Fruit fly (Drosophila melanogaster) whole organism, embryonic: ENCODE data around the gene Coq2.

Experiments used
- B-H2 ChIP-seq: fragments of 200-800 bp; sonication (Bioruptor generic); optimal IDR thresholded peaks from 2 replicates; lab custom pipeline; 2018; ENCODE audit warnings: missing biosample characterization, mild to moderate bottlenecking, missing genetic modification characterization
- Blimp-1 ChIP-seq: fragments of 200-800 bp; sonication (Bioruptor generic); optimal IDR thresholded peaks from 3 replicates; lab custom pipeline; 2018; ENCODE audit warnings: missing biosample characterization, missing genetic modification characterization, mild to moderate bottlenecking, moderate library complexity, missing genetic modification reagents
- CG10462 ChIP-seq: fragments of 200-800 bp; sonication (Bioruptor generic); optimal IDR thresholded peaks from 2 replicates; lab custom pipeline; 2016; ENCODE audit warnings: missing biosample characterization, missing genetic modification characterization
- CG12942 ChIP-seq: fragments of 200-800 bp; sonication (Bioruptor generic); optimal IDR thresholded peaks from 3 replicates; lab custom pipeline; 2016; ENCODE audit warnings: missing biosample characterization, missing genetic modification characterization
- CG13123 ChIP-seq: fragments of 200-800 bp; sonication (Bioruptor generic); optimal IDR thresholded peaks from 2 replicates; lab custom pipeline; 2016; ENCODE audit warnings: missing biosample characterization, missing genetic modification characterization
- CG15514 ChIP-seq: fragments of 200-800 bp; sonication (Bioruptor generic); optimal IDR thresholded peaks from 3 replicates; lab custom pipeline; 2017; ENCODE audit warnings: missing biosample characterization, missing genetic modification characterization, mild to moderate bottlenecking, moderate library complexity, missing genetic modification reagents
- CG17912 ChIP-seq: fragments of 200-800 bp; sonication (Bioruptor generic); optimal IDR thresholded peaks from 2 replicates; lab custom pipeline; 2018; ENCODE audit warnings: missing biosample characterization, mild to moderate bottlenecking, missing genetic modification characterization
- CG2678 ChIP-seq: fragments of 200-800 bp; sonication (Bioruptor generic); optimal IDR thresholded peaks from 3 replicates; lab custom pipeline; 2019; ENCODE audit warnings: missing biosample characterization, mild to moderate bottlenecking, missing genetic modification characterization, moderate library complexity
- CG31365 ChIP-seq: fragments of 200-800 bp; sonication (Bioruptor generic); optimal IDR thresholded peaks from 2 replicates; lab custom pipeline; 2018; ENCODE audit warnings: missing biosample characterization, mild to moderate bottlenecking, missing genetic modification characterization
- CG32772 ChIP-seq: fragments of 200-800 bp; sonication (Bioruptor generic); IDR thresholded peaks from 2 replicates; pipeline ENCODE4 v1.3.6; 2022; ENCODE audit warnings: missing biosample characterization, missing genetic modification characterization
- CG3281 ChIP-seq: fragments of 200-800 bp; sonication (Bioruptor generic); optimal IDR thresholded peaks from 3 replicates; lab custom pipeline; 2017; ENCODE audit warnings: missing biosample characterization, mild to moderate bottlenecking, missing genetic modification characterization
- CG4404 ChIP-seq: fragments of 200-800 bp; sonication (Bioruptor generic); IDR thresholded peaks from 2 replicates; pipeline ENCODE4 v1.3.6; 2022; ENCODE audit warnings: missing biosample characterization, missing genetic modification characterization
- CG4820 ChIP-seq: fragments of 200-800 bp; sonication (Bioruptor generic); optimal IDR thresholded peaks from 3 replicates; lab custom pipeline; 2016; ENCODE audit warnings: missing biosample characterization, missing genetic modification characterization
- CG4854 ChIP-seq: fragments of 200-800 bp; sonication (Bioruptor generic); optimal IDR thresholded peaks from 2 replicates; lab custom pipeline; 2016; ENCODE audit warnings: missing biosample characterization, missing genetic modification characterization, inconsistent platforms
- CG5953 ChIP-seq: fragments of 200-800 bp; sonication (Bioruptor generic); IDR thresholded peaks from 2 replicates; pipeline ENCODE4 v1.3.6; 2022; ENCODE audit warnings: missing biosample characterization, missing genetic modification characterization
- CG6272 ChIP-seq: fragments of 200-800 bp; sonication (Bioruptor generic); IDR thresholded peaks from 2 replicates; pipeline ENCODE4 v1.3.6; 2022; ENCODE audit warnings: missing biosample characterization, missing genetic modification characterization
- CG7357 ChIP-seq: fragments of 200-800 bp; sonication (Bioruptor generic); IDR thresholded peaks from 3 replicates; pipeline ENCODE4 v1.3.6; 2022; ENCODE audit warnings: missing biosample characterization, missing genetic modification characterization
- CG7786 ChIP-seq: fragments of 200-800 bp; sonication (Bioruptor generic); optimal IDR thresholded peaks from 2 replicates; lab custom pipeline; 2016; ENCODE audit warnings: missing biosample characterization, missing genetic modification characterization
- CG7928 ChIP-seq: fragments of 200-800 bp; sonication (Bioruptor generic); optimal IDR thresholded peaks from 2 replicates; lab custom pipeline; 2017; ENCODE audit warnings: missing biosample characterization, mild to moderate bottlenecking, missing genetic modification characterization
- CG8388 ChIP-seq: fragments of 200-800 bp; sonication (Bioruptor generic); optimal IDR thresholded peaks from 2 replicates; lab custom pipeline; 2019; ENCODE audit warnings: missing biosample characterization, mild to moderate bottlenecking, missing genetic modification characterization, moderate library complexity
- CG8765 ChIP-seq: fragments of 200-800 bp; sonication (Bioruptor generic); IDR thresholded peaks from 2 replicates; pipeline ENCODE4 v1.3.6; 2022; ENCODE audit warnings: missing biosample characterization, missing genetic modification characterization
- CG9215 ChIP-seq: fragments of 200-800 bp; sonication (Bioruptor generic); IDR thresholded peaks from 2 replicates; pipeline ENCODE4 v1.3.6; 2022; ENCODE audit warnings: missing biosample characterization, missing genetic modification characterization
- CG9727 ChIP-seq: fragments of 200-800 bp; sonication (Bioruptor generic); optimal IDR thresholded peaks from 3 replicates; lab custom pipeline; 2017; ENCODE audit warnings: missing biosample characterization, mild to moderate bottlenecking, missing genetic modification characterization
- CG9797 ChIP-seq: fragments of 200-800 bp; sonication (Bioruptor generic); optimal IDR thresholded peaks from 3 replicates; lab custom pipeline; 2018; ENCODE audit warnings: missing biosample characterization, mild to moderate bottlenecking, missing genetic modification characterization
- CG9932 ChIP-seq: fragments of 200-800 bp; sonication (Bioruptor generic); IDR thresholded peaks from 2 replicates; pipeline ENCODE4 v1.3.6; 2022; ENCODE audit warnings: missing biosample characterization, missing genetic modification characterization
- Eip74EF ChIP-seq, 2 experiments: fragments of 200-800 bp in 1 of 2; fragments of >200 bp in 1 of 2; sonication (Bioruptor generic) in 1 of 2; optimal IDR thresholded peaks; 2 replicates each; lab custom pipeline; 2017 to 2019; ENCODE audit warnings: missing biosample characterization in 2 of 2, missing genetic modification characterization in 2 of 2, mild to moderate bottlenecking in 1 of 2, moderate library complexity in 1 of 2
- Gsc ChIP-seq: fragments of 200-800 bp; sonication (Bioruptor generic); IDR thresholded peaks from 2 replicates; pipeline ENCODE4 v1.3.6; 2022; ENCODE audit warnings: missing biosample characterization, missing genetic modification characterization
- HLH54F ChIP-seq: fragments of 200-800 bp; sonication (Bioruptor generic); optimal IDR thresholded peaks from 3 replicates; lab custom pipeline; 2016; ENCODE audit warnings: missing biosample characterization, missing genetic modification characterization
- HmgZ ChIP-seq: fragments of 200-800 bp; sonication (Bioruptor generic); optimal IDR thresholded peaks from 2 replicates; lab custom pipeline; 2018; ENCODE audit warnings: missing biosample characterization, mild to moderate bottlenecking, missing genetic modification characterization
- Myb ChIP-seq: fragments of 200-800 bp; sonication (Bioruptor generic); optimal IDR thresholded peaks from 2 replicates; lab custom pipeline; 2016; ENCODE audit warnings: missing biosample characterization, missing genetic modification characterization
- Poxn ChIP-seq: fragments of 200-800 bp; sonication (Bioruptor generic); IDR thresholded peaks from 2 replicates; pipeline ENCODE4 v1.3.6; 2022; ENCODE audit warnings: missing biosample characterization, missing genetic modification characterization
- abd-A ChIP-seq: fragments of 200-800 bp; sonication (Bioruptor generic); optimal IDR thresholded peaks from 3 replicates; lab custom pipeline; 2019; ENCODE audit warnings: missing biosample characterization, mild to moderate bottlenecking, missing genetic modification characterization, moderate library complexity
- az2 ChIP-seq: fragments of 200-800 bp; sonication (Bioruptor generic); optimal IDR thresholded peaks from 3 replicates; lab custom pipeline; 2016; ENCODE audit warnings: missing biosample characterization, missing genetic modification characterization
- cato ChIP-seq: fragments of 200-800 bp; sonication (Bioruptor generic); optimal IDR thresholded peaks from 2 replicates; lab custom pipeline; 2016; ENCODE audit warnings: missing biosample characterization, missing genetic modification characterization, borderline replicate concordance
- crp ChIP-seq, 2 experiments: fragments of 200-800 bp; sonication (Bioruptor generic); optimal IDR thresholded peaks; 2 replicates in 1 of 2; 3 replicates in 1 of 2; lab custom pipeline; 2017; ENCODE audit warnings: missing biosample characterization in 2 of 2, missing genetic modification characterization in 2 of 2, mild to moderate bottlenecking in 1 of 2, moderate library complexity in 1 of 2
- dpn ChIP-seq, 2 experiments: fragments of 200-800 bp; sonication (Bioruptor generic); optimal IDR thresholded peaks; 3 replicates each; lab custom pipeline; 2016; ENCODE audit warnings: missing biosample characterization in 2 of 2, missing genetic modification characterization in 2 of 2
- dysf ChIP-seq: fragments of 200-800 bp; sonication (Bioruptor generic); IDR thresholded peaks from 3 replicates; pipeline ENCODE4 v1.3.6; 2022; ENCODE audit warnings: missing biosample characterization, missing genetic modification characterization
- fd102C ChIP-seq: fragments of 200-800 bp; sonication (Bioruptor generic); optimal IDR thresholded peaks from 2 replicates; lab custom pipeline; 2018; ENCODE audit warnings: missing biosample characterization, mild to moderate bottlenecking, missing genetic modification characterization, moderate library complexity
- gem ChIP-seq: fragments of 200-800 bp; sonication (Bioruptor generic); optimal IDR thresholded peaks from 2 replicates; lab custom pipeline; 2019; ENCODE audit warnings: missing biosample characterization, mild to moderate bottlenecking, missing genetic modification characterization, moderate library complexity
- h ChIP-seq: fragments of >200 bp; optimal IDR thresholded peaks from 2 replicates; lab custom pipeline; 2017
- insv ChIP-seq, 2 experiments: fragments of 200-800 bp; sonication (Bioruptor generic); optimal IDR thresholded peaks; 3 replicates each; lab custom pipeline; 2016 to 2018; ENCODE audit warnings: missing biosample characterization in 2 of 2, missing genetic modification characterization in 2 of 2
- lov ChIP-seq, 2 experiments: fragments of 200-800 bp in 1 of 2; fragments of >200 bp in 1 of 2; sonication (Bioruptor generic) in 1 of 2; IDR thresholded peaks in 1 of 2; optimal IDR thresholded peaks in 1 of 2; 2 replicates in 1 of 2; 3 replicates in 1 of 2; pipeline versions ENCODE4 v1.3.6 to Lab custom; 2017 to 2022; ENCODE audit warnings: missing biosample characterization in 1 of 2, missing genetic modification characterization in 1 of 2
- luna ChIP-seq: fragments of 200-800 bp; sonication (Bioruptor generic); optimal IDR thresholded peaks from 2 replicates; lab custom pipeline; 2016; ENCODE audit warnings: missing biosample characterization, missing genetic modification characterization
- pb ChIP-seq: fragments of 200-800 bp; sonication (Bioruptor generic); optimal IDR thresholded peaks from 3 replicates; lab custom pipeline; 2016; ENCODE audit warnings: missing biosample characterization, missing genetic modification characterization
- prd ChIP-seq, 3 experiments: fragments of >200 bp in 2 of 3; fragments of 200-800 bp in 1 of 3; sonication (Bioruptor generic) in 1 of 3; optimal IDR thresholded peaks in 2 of 3; IDR thresholded peaks in 1 of 3; 2 replicates in 2 of 3; 3 replicates in 1 of 3; pipeline versions ENCODE4 v1.3.6 to Lab custom; 2017 to 2022; ENCODE audit warnings: missing biosample characterization in 1 of 3, missing genetic modification characterization in 1 of 3
- stwl ChIP-seq: fragments of 200-800 bp; sonication (Bioruptor generic); optimal IDR thresholded peaks from 3 replicates; lab custom pipeline; 2018; ENCODE audit warnings: missing biosample characterization, mild to moderate bottlenecking, missing genetic modification characterization, moderate library complexity
- tna ChIP-seq: fragments of 200-800 bp; sonication (Bioruptor generic); IDR thresholded peaks from 2 replicates; pipeline ENCODE4 v1.3.6; 2022; ENCODE audit warnings: missing biosample characterization, missing genetic modification characterization; ENCODE audit not compliant: partially characterized antibody
- usp ChIP-seq: fragments of >200 bp; optimal IDR thresholded peaks from 2 replicates; lab custom pipeline; 2017; ENCODE audit warnings: missing biosample characterization, missing genetic modification characterization
- zf30C ChIP-seq: fragments of 200-800 bp; sonication (Bioruptor generic); optimal IDR thresholded peaks from 3 replicates; lab custom pipeline; 2018; ENCODE audit warnings: missing biosample characterization, mild to moderate bottlenecking, missing genetic modification characterization

The Coq2 gene

dm6 chr3R:8356626-8357290 lies 40.4 kb upstream of the Coq2 start, which contains the start of gene stck (continued):
- TF ChIP-seq pb (GFP tag; lab: Kevin White, UChicago) (no peak), CG9932 (GFP tag; lab: Robert Waterston, UW) (no peak), usp (GFP tag; lab: Kevin White, UChicago) (no peak), CG31365 (tag; lab: Kevin White, UChicago) (no peak), CG7357 (GFP tag; lab: Robert Waterston, UW) (no peak), luna (GFP tag; lab: Kevin White, UChicago) (no peak), CG8765 (no peak), HmgZ (tag; lab: Kevin White, UChicago) (peak; percentile 14), stwl (tag; lab: Kevin White, UChicago) (peak; percentile 31), cato (GFP tag; lab: Kevin White, UChicago) (no peak), CG3281 (GFP tag; lab: Kevin White, UChicago) (no peak), HLH54F (GFP tag; lab: Kevin White, UChicago) (no peak), CG5953 (GFP tag; lab: Robert Waterston, UW) (no peak), Poxn (GFP tag; lab: Robert Waterston, UW) (no peak), Eip74EF (GFP tag; optimal IDR thresholded peaks at IDR 0.05; lab: Kevin White, UChicago) (no peak), crp (GFP tag; optimal IDR thresholded peaks at IDR 0.05; lab: Kevin White, UChicago) (peak in 1 of 2 experiments; percentile 16), CG15514 (GFP tag; lab: Kevin White, UChicago) (peak; percentile 48), CG13123 (no peak), CG17912 (GFP tag; lab: Kevin White, UChicago) (peak; percentile 18), Blimp-1 (GFP tag; lab: Kevin White, UChicago) (no peak), CG7928 (GFP tag; lab: Kevin White, UChicago) (peak; percentile 96), CG9797 (GFP tag; lab: Kevin White, UChicago) (peak; percentile 78), dysf (GFP tag; lab: Robert Waterston, UW) (no peak), CG4854 (no peak), CG6272 (no peak), CG12942 (GFP tag; lab: Kevin White, UChicago) (no peak), CG4404 (GFP tag; lab: Robert Waterston, UW) (no peak), dpn (GFP tag; optimal IDR thresholded peaks at IDR 0.05; lab: Kevin White, UChicago) (peak in 1 of 2 experiments; percentile 13), CG2678 (tag; lab: Kevin White, UChicago) (no peak), fd102C (no peak), insv (GFP tag; optimal IDR thresholded peaks at IDR 0.05; lab: Kevin White, UChicago) (no peak), Myb (GFP tag; lab: Kevin White, UChicago) (peak; percentile 25), CG32772 (GFP tag; lab: Robert Waterston, UW) (no peak), B-H2 (no peak), lov (optimal IDR thresholded peaks at IDR 0.05; lab: Kevin White, UChicago) (no peak), lov (GFP tag; IDR thresholded peaks at IDR 0.05; lab: Robert Waterston, UW) (no peak), Gsc (GFP tag; lab: Robert Waterston, UW) (no peak), CG4820 (GFP tag; lab: Kevin White, UChicago) (no peak), CG9215 (GFP tag; lab: Robert Waterston, UW) (no peak), h (lab: Kevin White, UChicago) (no peak), gem (tag; lab: Kevin White, UChicago) (no peak), zf30C (GFP tag; lab: Kevin White, UChicago) (no peak), prd (optimal IDR thresholded peaks at IDR 0.05; lab: Kevin White, UChicago) (no peak), prd (GFP tag; IDR thresholded peaks at IDR 0.05; lab: Robert Waterston, UW) (no peak), CG9727 (GFP tag; lab: Kevin White, UChicago) (no peak), tna (GFP tag; lab: Robert Waterston, UW) (peak; percentile 70), CG10462 (GFP tag; lab: Kevin White, UChicago) (no peak), CG7786 (GFP tag; lab: Kevin White, UChicago) (peak; percentile 5), CG8388 (no peak), az2 (no peak), abd-A (tag; lab: Kevin White, UChicago) (peak; percentile 5)
